Worm (Caenorhabditis elegans) whole organism, L4/young adult: ENCODE results near the gene C10C5.4.

Experiments used
- W03F9.2 ChIP-seq: fragments of 150-350 bp; optimal IDR thresholded peaks from 2 replicates; lab custom pipeline; 2014; ENCODE audit warnings: missing biosample characterization, missing genetic modification characterization
- dao-5 ChIP-seq: sonication (generic microtip); optimal IDR thresholded peaks from 2 replicates; lab custom pipeline; 2016; ENCODE audit warnings: missing genotype, missing genetic modification characterization, moderate library complexity, missing compliant biosample characterization
- him-1 ChIP-seq: sonication (generic microtip); optimal IDR thresholded peaks from 2 replicates; lab custom pipeline; 2016; ENCODE audit warnings: missing genotype, missing genetic modification reagents, missing genetic modification characterization, missing compliant biosample characterization

- no peak for TF ChIP-seq W03F9.2
- TF ChIP-seq him-1 (tag; lab: Kevin White, UChicago), result no peak
- no peak for TF ChIP-seq dao-5 (tag; lab: Kevin White, UChicago)
Observed at ce11 chrIV:9422408-9422807, 44.1 kb downstream of the C10C5.4 start, which contains the start of gene F56D5.9.
